Worm (Caenorhabditis elegans): ENCODE data around the gene smrc-1.

smrc-1 gene

DNA sequence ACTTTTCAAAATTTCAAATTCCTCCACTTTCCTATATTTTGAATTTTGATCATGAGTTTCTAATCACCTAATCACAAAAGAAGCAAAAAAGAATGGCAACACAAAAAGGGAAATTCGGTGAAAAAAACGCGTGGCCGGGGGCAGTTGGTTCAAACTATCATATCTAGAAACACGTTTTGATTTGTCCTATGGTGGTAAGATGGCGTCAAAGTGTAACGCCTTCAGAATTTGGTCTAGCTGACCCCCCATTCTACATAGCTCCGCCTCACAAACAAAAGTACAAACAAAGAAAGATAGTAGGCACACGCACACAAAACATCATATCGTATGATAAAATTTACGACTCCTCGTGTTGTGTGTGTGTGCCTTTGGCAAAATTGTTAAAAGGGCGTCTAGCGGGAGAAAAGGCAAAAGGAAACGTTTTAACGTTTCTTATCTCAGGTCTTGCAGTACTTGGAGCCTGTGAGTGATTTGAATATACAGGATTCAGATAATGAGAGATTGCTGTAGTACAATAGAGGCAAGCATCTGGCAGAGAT lies 31.3 kb downstream of the smrc-1 start:
- TF ChIP-seq ets-7 (tag; optimal IDR thresholded peaks at IDR 0.05) = no peak
- no peak for TF ChIP-seq hnd-1 (tag; optimal IDR thresholded peaks at IDR 0.05)
- TF ChIP-seq F13C5.2 (tag; optimal IDR thresholded peaks at IDR 0.05) = no peak
- no peak for TF ChIP-seq ceh-36 (tag; optimal IDR thresholded peaks at IDR 0.05)
- TF ChIP-seq aly-1 (tag; optimal IDR thresholded peaks at IDR 0.05) = no peak
- no peak for TF ChIP-seq scrt-1 (GFP tag; IDR thresholded peaks at IDR 0.05)
- TF ChIP-seq flt-1 (GFP tag; IDR thresholded peaks at IDR 0.05) = no peak
- TF ChIP-seq tbx-11 (GFP tag; IDR thresholded peaks at IDR 0.05) = no peak
- no peak for TF ChIP-seq sea-1 (GFP tag; conservative IDR thresholded peaks at IDR 0.05)
- no peak for TF ChIP-seq B0310.2 (tag; optimal IDR thresholded peaks at IDR 0.05)
- TF ChIP-seq hmbx-1 (tag; optimal IDR thresholded peaks at IDR 0.05) = no peak
- TF ChIP-seq hmg-4 (GFP tag; optimal IDR thresholded peaks at IDR 0.05) = no peak
- no peak for TF ChIP-seq ceh-13 (GFP tag; optimal IDR thresholded peaks at IDR 0.05)
- no peak for TF ChIP-seq ama-1 (optimal IDR thresholded peaks at IDR 0.05)
- no peak for TF ChIP-seq tra-4 (tag; optimal IDR thresholded peaks at IDR 0.05)

DNA sequence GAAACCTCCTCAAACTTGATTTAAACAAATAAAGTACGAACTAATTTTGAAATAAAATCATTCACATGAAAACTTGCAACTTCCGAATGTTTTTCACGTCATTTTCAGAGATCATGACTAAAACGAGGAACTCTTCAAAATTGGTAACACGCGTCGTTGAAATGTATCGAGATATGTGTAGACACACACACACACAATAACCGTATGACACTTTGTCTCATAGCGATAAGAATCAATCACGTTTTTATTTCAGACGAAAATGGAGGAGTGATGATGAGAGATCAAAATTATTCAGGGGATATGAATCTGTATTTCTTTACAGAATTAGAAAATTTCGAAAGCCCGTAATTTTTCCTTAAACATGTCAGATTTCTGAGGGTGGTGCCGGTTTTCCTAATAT lies 32.0 kb downstream of the smrc-1 start:
- no peak for TF ChIP-seq ceh-36 (tag; optimal IDR thresholded peaks at IDR 0.05)
- no peak for TF ChIP-seq F13C5.2 (tag; optimal IDR thresholded peaks at IDR 0.05)
- TF ChIP-seq ama-1 (optimal IDR thresholded peaks at IDR 0.05) = no peak
- TF ChIP-seq hnd-1 (tag; optimal IDR thresholded peaks at IDR 0.05) = no peak
- TF ChIP-seq scrt-1 (GFP tag; IDR thresholded peaks at IDR 0.05) = no peak
- TF ChIP-seq aly-1 (tag; optimal IDR thresholded peaks at IDR 0.05) = no peak
- TF ChIP-seq tbx-11 (GFP tag; IDR thresholded peaks at IDR 0.05) = no peak

- TF ChIP-seq hmg-4 (GFP tag; optimal IDR thresholded peaks at IDR 0.05) (no peak), tra-4 (tag; optimal IDR thresholded peaks at IDR 0.05) (no peak), hmbx-1 (tag; optimal IDR thresholded peaks at IDR 0.05) (no peak), sea-1 (GFP tag; conservative IDR thresholded peaks at IDR 0.05) (no peak), ets-7 (tag; optimal IDR thresholded peaks at IDR 0.05) (no peak), ceh-13 (GFP tag; optimal IDR thresholded peaks at IDR 0.05) (no peak), F13C5.2 (tag; optimal IDR thresholded peaks at IDR 0.05) (no peak), tbx-37 (GFP tag; conservative IDR thresholded peaks at IDR 0.05) (no peak), scrt-1 (GFP tag; IDR thresholded peaks at IDR 0.05) (no peak), B0310.2 (tag; optimal IDR thresholded peaks at IDR 0.05) (no peak), aly-1 (tag; optimal IDR thresholded peaks at IDR 0.05) (no peak), flt-1 (GFP tag; IDR thresholded peaks at IDR 0.05) (no peak), tbx-11 (GFP tag; IDR thresholded peaks at IDR 0.05) (no peak), ceh-36 (tag; optimal IDR thresholded peaks at IDR 0.05) (no peak), hnd-1 (tag; optimal IDR thresholded peaks at IDR 0.05) (no peak), ama-1 (optimal IDR thresholded peaks at IDR 0.05) (no peak), pes-1 (GFP tag; IDR thresholded peaks at IDR 0.05) (no peak)
These were observed 36.5 kb downstream of the smrc-1 start, which contains the start of gene C05D11.8 for ce11 chrIII:6427205-6427604. Gene C05D11.8, minus strand, starts transcription at chrIII:6427305.

ce11 chrIII:6430834-6431233 lies 40.1 kb downstream of the smrc-1 start, which contains the start of gene popl-1:
Gene popl-1, minus strand, starts transcription at chrIII:6430934.
- no peak for TF ChIP-seq ama-1 (optimal IDR thresholded peaks at IDR 0.05)
- no peak for TF ChIP-seq pes-1 (GFP tag; IDR thresholded peaks at IDR 0.05)
- no peak for TF ChIP-seq ceh-36 (tag; optimal IDR thresholded peaks at IDR 0.05)
- TF ChIP-seq tbx-37 (GFP tag; conservative IDR thresholded peaks at IDR 0.05) = no peak
- TF ChIP-seq F13C5.2 (tag; optimal IDR thresholded peaks at IDR 0.05) = no peak
- TF ChIP-seq sea-1 (GFP tag; conservative IDR thresholded peaks at IDR 0.05) = no peak
- no peak for TF ChIP-seq ets-7 (tag; optimal IDR thresholded peaks at IDR 0.05)
- no peak for TF ChIP-seq tbx-11 (GFP tag; IDR thresholded peaks at IDR 0.05)
- no peak for TF ChIP-seq B0310.2 (tag; optimal IDR thresholded peaks at IDR 0.05)
- TF ChIP-seq scrt-1 (GFP tag; IDR thresholded peaks at IDR 0.05) = no peak
- no peak for TF ChIP-seq ceh-13 (GFP tag; optimal IDR thresholded peaks at IDR 0.05)
- TF ChIP-seq tra-4 (tag; optimal IDR thresholded peaks at IDR 0.05) = no peak
- no peak for TF ChIP-seq hmbx-1 (tag; optimal IDR thresholded peaks at IDR 0.05)
- TF ChIP-seq flt-1 (GFP tag; IDR thresholded peaks at IDR 0.05) = no peak
- TF ChIP-seq aly-1 (tag; optimal IDR thresholded peaks at IDR 0.05) = no peak
- no peak for TF ChIP-seq hmg-4 (GFP tag; optimal IDR thresholded peaks at IDR 0.05)
- TF ChIP-seq hnd-1 (tag; optimal IDR thresholded peaks at IDR 0.05) = no peak

DNA sequence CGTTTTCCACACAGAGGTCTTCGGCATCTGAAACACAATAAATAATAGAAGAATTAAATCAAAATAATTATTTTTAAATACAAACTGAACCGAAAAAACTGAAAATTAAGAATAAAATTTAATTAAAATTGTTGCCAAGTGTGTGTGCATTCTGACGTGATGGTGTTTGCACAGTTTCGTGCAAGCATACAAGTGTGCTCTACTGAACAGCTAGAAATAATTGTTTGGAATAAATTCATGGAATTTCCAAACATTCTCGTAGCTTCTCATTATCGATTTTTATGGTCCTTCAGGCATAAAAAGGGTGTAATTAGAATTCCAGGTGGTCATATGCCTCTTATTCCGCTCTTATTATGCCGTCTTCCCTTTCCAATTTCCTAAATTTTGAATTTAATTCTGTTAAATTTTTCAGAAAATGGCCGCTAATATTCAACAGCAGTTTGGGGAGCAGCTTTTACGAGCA lies 41.1 kb downstream of the smrc-1 start, which contains the start of the genes mrps-17 and txdc-9:
Gene mrps-17, minus strand, starts transcription at position 33 of the 463 bp plus-strand sequence.
Gene txdc-9, plus strand, starts transcription at position 413 of the 463 bp plus-strand sequence.
- TF ChIP-seq flt-1 (GFP tag; IDR thresholded peaks at IDR 0.05) = 0 out of 2 replicates have a peak, but pooled peaks have one; percentile 38
- peak; percentile 67 for TF ChIP-seq F13C5.2 (tag; optimal IDR thresholded peaks at IDR 0.05)
- TF ChIP-seq hnd-1 (tag; optimal IDR thresholded peaks at IDR 0.05) = no peak

ce11 chrIII:6432939-6433338 lies 42.2 kb downstream of the smrc-1 start, which contains the start of gene vps-16:
Gene vps-16, plus strand, starts transcription at chrIII:6433239.
- TF ChIP-seq hnd-1 (tag; optimal IDR thresholded peaks at IDR 0.05) (no peak), F13C5.2 (tag; optimal IDR thresholded peaks at IDR 0.05) (no peak), scrt-1 (GFP tag; IDR thresholded peaks at IDR 0.05) (no peak), sea-1 (GFP tag; conservative IDR thresholded peaks at IDR 0.05) (no peak), tbx-11 (GFP tag; IDR thresholded peaks at IDR 0.05) (no peak), pes-1 (GFP tag; IDR thresholded peaks at IDR 0.05) (no peak), aly-1 (tag; optimal IDR thresholded peaks at IDR 0.05) (no peak), ama-1 (optimal IDR thresholded peaks at IDR 0.05) (no peak), hmg-4 (GFP tag; optimal IDR thresholded peaks at IDR 0.05) (no peak), hmbx-1 (tag; optimal IDR thresholded peaks at IDR 0.05) (no peak), flt-1 (GFP tag; IDR thresholded peaks at IDR 0.05) (no peak), tbx-37 (GFP tag; conservative IDR thresholded peaks at IDR 0.05) (no peak)

ce11 chrIII:6436308-6436707 lies 45.6 kb downstream of the smrc-1 start, which contains the start of gene C05D11.1:
Gene C05D11.1, plus strand, starts transcription at chrIII:6436608.
- TF ChIP-seq scrt-1 (GFP tag; IDR thresholded peaks at IDR 0.05) (no peak), F13C5.2 (tag; optimal IDR thresholded peaks at IDR 0.05) (no peak), tra-4 (tag; optimal IDR thresholded peaks at IDR 0.05) (no peak), sea-1 (GFP tag; conservative IDR thresholded peaks at IDR 0.05) (no peak), hmbx-1 (tag; optimal IDR thresholded peaks at IDR 0.05) (no peak), hnd-1 (tag; optimal IDR thresholded peaks at IDR 0.05) (no peak), ceh-13 (GFP tag; optimal IDR thresholded peaks at IDR 0.05) (no peak), ets-7 (tag; optimal IDR thresholded peaks at IDR 0.05) (no peak), ama-1 (optimal IDR thresholded peaks at IDR 0.05) (no peak), B0310.2 (tag; optimal IDR thresholded peaks at IDR 0.05) (no peak), flt-1 (GFP tag; IDR thresholded peaks at IDR 0.05) (no peak), ceh-36 (tag; optimal IDR thresholded peaks at IDR 0.05) (no peak), hmg-4 (GFP tag; optimal IDR thresholded peaks at IDR 0.05) (no peak), pes-1 (GFP tag; IDR thresholded peaks at IDR 0.05) (no peak), aly-1 (tag; optimal IDR thresholded peaks at IDR 0.05) (no peak), tbx-37 (GFP tag; conservative IDR thresholded peaks at IDR 0.05) (no peak), tbx-11 (GFP tag; IDR thresholded peaks at IDR 0.05) (no peak)
